Fruit fly (Drosophila melanogaster): ENCODE results near the gene CG4935.
A peak's percentile ranks its signal among the peaks of the same experiment; 100 is the strongest.

The CG4935 gene

dm6 chr2L:16269232-16270134 is 7.5 kb downstream of the CG4935 start (continued):
- TF ChIP-seq pb (GFP tag; optimal IDR thresholded peaks at IDR 0.05), result peak; percentile 72
- no peak for TF ChIP-seq CG32772 (GFP tag; IDR thresholded peaks at IDR 0.05)
- TF ChIP-seq zf30C (GFP tag; optimal IDR thresholded peaks at IDR 0.05), result peak; percentile 58
- TF ChIP-seq lmd (GFP tag; IDR thresholded peaks at IDR 0.05), result no peak
- TF ChIP-seq CG4328 (GFP tag; optimal IDR thresholded peaks at IDR 0.05), result peak; percentile 93
- TF ChIP-seq MESR4 (GFP tag; optimal IDR thresholded peaks at IDR 0.05), result no peak
- peak; percentile 48 for TF ChIP-seq btn (GFP tag; optimal IDR thresholded peaks at IDR 0.05)
- TF ChIP-seq gce (GFP tag; IDR thresholded peaks at IDR 0.05), result no peak
- TF ChIP-seq ranshi (GFP tag; IDR thresholded peaks at IDR 0.05), result no peak
- peak; percentile 93 for TF ChIP-seq kni (GFP tag; optimal IDR thresholded peaks at IDR 0.05)
- peak; percentile 35 for TF ChIP-seq CG3163 (GFP tag; optimal IDR thresholded peaks at IDR 0.05)
- TF ChIP-seq CG7745 (tag; optimal IDR thresholded peaks at IDR 0.05), result no peak
- TF ChIP-seq Hmx (GFP tag; optimal IDR thresholded peaks at IDR 0.05), result no peak
- no peak for TF ChIP-seq CG7963 (GFP tag; IDR thresholded peaks at IDR 0.05; ENCODE audit: partially characterized antibody)
- TF ChIP-seq CG14860 (GFP tag; IDR thresholded peaks at IDR 0.05; ENCODE audit: partially characterized antibody), result no peak
- no peak for TF ChIP-seq ap (GFP tag; IDR thresholded peaks at IDR 0.05)
- no peak for TF ChIP-seq Ets65A (GFP tag)
- TF ChIP-seq B-H1 (GFP tag; IDR thresholded peaks at IDR 0.05), result no peak
- TF ChIP-seq CG6654 (GFP tag; optimal IDR thresholded peaks at IDR 0.05), result no peak
- no peak for TF ChIP-seq Ada2b (GFP tag; IDR thresholded peaks at IDR 0.05)
- TF ChIP-seq CG7372 (GFP tag; IDR thresholded peaks at IDR 0.05), result no peak
- TF ChIP-seq sens-2 (GFP tag; IDR thresholded peaks at IDR 0.05), result no peak
- TF ChIP-seq salm (tag; optimal IDR thresholded peaks at IDR 0.05), result peak; percentile 28
- no peak for TF ChIP-seq Antp (GFP tag; optimal IDR thresholded peaks at IDR 0.05)
- TF ChIP-seq tap (tag; optimal IDR thresholded peaks at IDR 0.05), result peak; percentile 82
- no peak for TF ChIP-seq CG6175 (GFP tag; IDR thresholded peaks at IDR 0.05)
- TF ChIP-seq HLH3B (GFP tag; IDR thresholded peaks at IDR 0.05), result no peak
- TF ChIP-seq sr (GFP tag; IDR thresholded peaks at IDR 0.05), result no peak
- TF ChIP-seq CG11247 (GFP tag; IDR thresholded peaks at IDR 0.05), result no peak
- peak; percentile 68 for TF ChIP-seq CG10274 (GFP tag; optimal IDR thresholded peaks at IDR 0.05)
- no peak for TF ChIP-seq CG34422 (GFP tag; IDR thresholded peaks at IDR 0.05)
- TF ChIP-seq knrl (GFP tag; IDR thresholded peaks at IDR 0.05; ENCODE audit: partially characterized antibody), result no peak
- no peak for TF ChIP-seq CG6689 (GFP tag; IDR thresholded peaks at IDR 0.05)
- TF ChIP-seq CG42726 (GFP tag; IDR thresholded peaks at IDR 0.05; ENCODE audit: partially characterized antibody), result no peak
- TF ChIP-seq CG7556 (GFP tag; optimal IDR thresholded peaks at IDR 0.05), result peak; percentile 24
- peak; percentile 49 for TF ChIP-seq CG18011 (GFP tag; optimal IDR thresholded peaks at IDR 0.05)
- TF ChIP-seq CG4854 (GFP tag; optimal IDR thresholded peaks at IDR 0.05), result no peak
- TF ChIP-seq CG2875 (GFP tag; optimal IDR thresholded peaks at IDR 0.05), result peak; percentile 88
- peak; percentile 82 for TF ChIP-seq CG6254 (GFP tag; optimal IDR thresholded peaks at IDR 0.05)
- no peak for TF ChIP-seq pum (GFP tag; optimal IDR thresholded peaks at IDR 0.05)
- no peak for TF ChIP-seq fd102C (GFP tag; optimal IDR thresholded peaks at IDR 0.05)
- no peak for TF ChIP-seq dmrt11E (tag; optimal IDR thresholded peaks at IDR 0.05)
- TF ChIP-seq hbn (GFP tag; IDR thresholded peaks at IDR 0.05; ENCODE audit: partially characterized antibody), result no peak
- peak; percentile 76 for TF ChIP-seq Jarid2 (GFP tag; optimal IDR thresholded peaks at IDR 0.05)
- no peak for TF ChIP-seq Sox102F (GFP tag; optimal IDR thresholded peaks at IDR 0.05)
- TF ChIP-seq ara (GFP tag; IDR thresholded peaks at IDR 0.05), result no peak
- TF ChIP-seq unpg (GFP tag; optimal IDR thresholded peaks at IDR 0.05), result peak; percentile 71
- peak; percentile 73 for TF ChIP-seq cwo (GFP tag; optimal IDR thresholded peaks at IDR 0.05)
- peak; percentile 52 for TF ChIP-seq Sry-β (GFP tag; optimal IDR thresholded peaks at IDR 0.05)
